Fruit fly (Drosophila melanogaster) whole organism, prepupa: ENCODE data around the gene CG13369.

Source experiments
- CG10631 ChIP-seq: fragments of 200-800 bp; sonication (Bioruptor generic); optimal IDR thresholded peaks from 2 replicates; lab custom pipeline; 2016; ENCODE audit warnings: missing biosample characterization, missing genetic modification characterization
- CG15336 ChIP-seq: fragments of 200-800 bp; sonication (Bioruptor generic); IDR thresholded peaks from 2 replicates; pipeline ENCODE4 v1.3.6; 2022; ENCODE audit warnings: missing biosample characterization, missing genetic modification characterization
- CG16779 ChIP-seq: fragments of 200-800 bp; sonication (Bioruptor generic); optimal IDR thresholded peaks from 3 replicates; lab custom pipeline; 2017; ENCODE audit warnings: missing biosample characterization, mild to moderate bottlenecking, missing genetic modification characterization
- CG4318 ChIP-seq: fragments of 200-800 bp; sonication (Bioruptor generic); optimal IDR thresholded peaks from 3 replicates; lab custom pipeline; 2017; ENCODE audit warnings: missing biosample characterization, mild to moderate bottlenecking, missing genetic modification characterization
- CG6854 ChIP-seq: fragments of 200-800 bp; sonication (Bioruptor generic); optimal IDR thresholded peaks from 2 replicates; lab custom pipeline; 2017; ENCODE audit warnings: missing biosample characterization, mild to moderate bottlenecking, missing genetic modification characterization
- CG7368 ChIP-seq: fragments of 200-800 bp; sonication (Bioruptor generic); optimal IDR thresholded peaks from 3 replicates; lab custom pipeline; 2016; ENCODE audit warnings: missing biosample characterization, missing genetic modification characterization
- CG8632 ChIP-seq: fragments of 200-800 bp; sonication (Bioruptor generic); optimal IDR thresholded peaks from 3 replicates; lab custom pipeline; 2016; ENCODE audit warnings: missing biosample characterization, missing genetic modification characterization
- Sox102F ChIP-seq: fragments of 200-800 bp; sonication (Bioruptor generic); optimal IDR thresholded peaks from 2 replicates; lab custom pipeline; 2016; ENCODE audit warnings: missing biosample characterization, mild to moderate bottlenecking, missing genetic modification characterization
- achi ChIP-seq: fragments of 200-800 bp; sonication (Bioruptor generic); optimal IDR thresholded peaks from 3 replicates; lab custom pipeline; 2016; ENCODE audit warnings: missing biosample characterization, missing genetic modification characterization
- esn ChIP-seq: fragments of 200-800 bp; sonication (Bioruptor generic); optimal IDR thresholded peaks from 2 replicates; lab custom pipeline; 2016; ENCODE audit warnings: missing biosample characterization, mild to moderate bottlenecking, missing genetic modification characterization, moderate library complexity
- fd59A ChIP-seq: fragments of 200-800 bp; sonication (Bioruptor generic); optimal IDR thresholded peaks from 2 replicates; lab custom pipeline; 2017; ENCODE audit warnings: missing biosample characterization, mild to moderate bottlenecking, missing genetic modification characterization, missing genetic modification reagents
- lz ChIP-seq: fragments of 200-800 bp; sonication (Bioruptor generic); optimal IDR thresholded peaks from 3 replicates; lab custom pipeline; 2016; ENCODE audit warnings: missing biosample characterization, missing genetic modification characterization

DNA sequence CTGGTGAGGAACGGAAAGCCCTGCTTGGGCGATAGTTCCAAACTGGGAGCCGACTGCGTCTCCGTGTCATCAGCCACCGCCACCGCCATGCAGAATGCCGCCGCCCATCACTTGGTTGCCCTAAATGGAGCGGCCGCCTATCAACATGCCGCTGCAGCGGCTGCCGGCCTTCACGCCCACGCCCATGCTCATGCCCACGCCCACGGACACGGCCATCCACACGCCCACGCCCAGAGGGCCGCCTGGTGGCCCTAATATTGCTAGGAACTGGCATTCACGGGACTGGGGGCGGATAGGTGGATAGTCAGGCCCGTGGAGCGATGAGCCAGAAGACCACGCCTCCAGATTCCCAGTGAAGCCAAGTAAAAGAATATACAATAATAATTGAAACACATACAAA, 26.2 kb upstream of the CG13369 start:
- TF ChIP-seq CG6854 (GFP tag; lab: Kevin White, UChicago) (no peak), esn (no peak), CG15336 (GFP tag; lab: Robert Waterston, UW) (no peak), CG4318 (GFP tag; lab: Kevin White, UChicago) (no peak), lz (GFP tag; lab: Kevin White, UChicago) (no peak), Sox102F (GFP tag; lab: Kevin White, UChicago) (no peak), achi (GFP tag; lab: Kevin White, UChicago) (no peak), CG8632 (GFP tag; lab: Kevin White, UChicago) (no peak), CG7368 (no peak), fd59A (GFP tag; lab: Kevin White, UChicago) (no peak), CG16779 (tag; lab: Kevin White, UChicago) (no peak), CG10631 (GFP tag; lab: Kevin White, UChicago) (no peak)
